Fruit fly (Drosophila melanogaster) whole organism, pupa: ENCODE results near the gene Cad86C.

Experiments used
- CG10348 ChIP-seq: fragments of 200-800 bp; sonication (Bioruptor generic); IDR thresholded peaks from 2 replicates; pipeline ENCODE4 v1.3.6; 2022; ENCODE audit warnings: missing biosample characterization, missing genetic modification characterization
- CG12605 ChIP-seq: fragments of 200-800 bp; sonication (Bioruptor generic); IDR thresholded peaks from 2 replicates; pipeline ENCODE4 v1.3.6; 2022; ENCODE audit warnings: missing biosample characterization, missing genetic modification characterization
- CG13204 ChIP-seq: fragments of 200-800 bp; sonication (Bioruptor generic); optimal IDR thresholded peaks from 2 replicates; lab custom pipeline; 2018; ENCODE audit warnings: missing biosample characterization, mild to moderate bottlenecking, missing genetic modification characterization, moderate library complexity
- CG14655 ChIP-seq: fragments of 200-800 bp; sonication (Bioruptor generic); optimal IDR thresholded peaks from 3 replicates; lab custom pipeline; 2017; ENCODE audit warnings: mild to moderate bottlenecking, missing biosample characterization, missing genetic modification reagents, missing genetic modification characterization
- CG15710 ChIP-seq: fragments of 200-800 bp; sonication (Bioruptor generic); optimal IDR thresholded peaks from 2 replicates; lab custom pipeline; 2018; ENCODE audit warnings: missing biosample characterization, mild to moderate bottlenecking, missing genetic modification characterization, moderate library complexity
- CG17806 ChIP-seq: fragments of 200-800 bp; sonication (Bioruptor generic); optimal IDR thresholded peaks from 2 replicates; lab custom pipeline; 2018; ENCODE audit warnings: missing biosample characterization, mild to moderate bottlenecking, missing genetic modification characterization, moderate library complexity
- CG32121 ChIP-seq: fragments of 200-800 bp; sonication (Bioruptor generic); IDR thresholded peaks from 2 replicates; pipeline ENCODE4 v1.3.6; 2022; ENCODE audit warnings: missing biosample characterization, missing genetic modification characterization
- CG34367 ChIP-seq: fragments of 200-800 bp; sonication (Bioruptor generic); optimal IDR thresholded peaks from 2 replicates; lab custom pipeline; 2018; ENCODE audit warnings: missing biosample characterization, mild to moderate bottlenecking, missing genetic modification characterization
- CG4496 ChIP-seq: fragments of 200-800 bp; sonication (Bioruptor generic); IDR thresholded peaks from 3 replicates; pipeline ENCODE4 v1.3.6; 2022; ENCODE audit warnings: missing biosample characterization, missing genetic modification characterization
- CG8159 ChIP-seq: fragments of 200-800 bp; sonication (Bioruptor generic); optimal IDR thresholded peaks from 3 replicates; lab custom pipeline; 2018; ENCODE audit warnings: missing biosample characterization, mild to moderate bottlenecking, missing genetic modification characterization, moderate library complexity
- CG8301 ChIP-seq: fragments of 200-800 bp; sonication (Bioruptor generic); optimal IDR thresholded peaks from 2 replicates; lab custom pipeline; 2018; ENCODE audit warnings: missing biosample characterization, mild to moderate bottlenecking, missing genetic modification characterization
- CG9948 ChIP-seq: fragments of 200-800 bp; sonication (Bioruptor generic); optimal IDR thresholded peaks from 2 replicates; lab custom pipeline; 2018; ENCODE audit warnings: missing biosample characterization, mild to moderate bottlenecking, missing genetic modification characterization, moderate library complexity
- D1 ChIP-seq: fragments of 200-800 bp; sonication (Bioruptor generic); optimal IDR thresholded peaks from 2 replicates; lab custom pipeline; 2018; ENCODE audit warnings: missing biosample characterization, mild to moderate bottlenecking, missing genetic modification characterization, moderate library complexity
- EcR ChIP-seq: fragments of 200-800 bp; sonication (Bioruptor generic); optimal IDR thresholded peaks from 3 replicates; lab custom pipeline; 2019; ENCODE audit warnings: missing biosample characterization, missing genetic modification characterization, mild to moderate bottlenecking, moderate library complexity, missing genetic modification reagents
- Ets98B ChIP-seq: fragments of 200-800 bp; sonication (Bioruptor generic); IDR thresholded peaks from 2 replicates; pipeline ENCODE4 v1.3.6; 2022; ENCODE audit warnings: missing biosample characterization, missing genetic modification characterization
- Pif1A ChIP-seq: fragments of 200-800 bp; sonication (Bioruptor generic); optimal IDR thresholded peaks from 3 replicates; lab custom pipeline; 2016; ENCODE audit warnings: missing biosample characterization, missing genetic modification characterization
- Pif1B ChIP-seq: fragments of 200-800 bp; sonication (Bioruptor generic); optimal IDR thresholded peaks from 3 replicates; lab custom pipeline; 2016; ENCODE audit warnings: missing biosample characterization, missing genetic modification characterization
- Snoo ChIP-seq: fragments of 200-800 bp; sonication (Bioruptor generic); optimal IDR thresholded peaks from 3 replicates; lab custom pipeline; 2017; ENCODE audit warnings: missing biosample characterization, mild to moderate bottlenecking, missing genetic modification characterization, inconsistent platforms
- fd96Ca ChIP-seq: fragments of 200-800 bp; sonication (Bioruptor generic); IDR thresholded peaks from 3 replicates; pipeline ENCODE4 v1.3.6; 2022; ENCODE audit warnings: missing biosample characterization, missing genetic modification characterization
- gl ChIP-seq: fragments of 200-800 bp; sonication (Bioruptor generic); optimal IDR thresholded peaks from 2 replicates; lab custom pipeline; 2018; ENCODE audit warnings: missing biosample characterization, mild to moderate bottlenecking, missing genetic modification characterization
- rn ChIP-seq: fragments of 200-800 bp; sonication (Bioruptor generic); IDR thresholded peaks from 2 replicates; pipeline ENCODE4 v1.3.6; 2022; ENCODE audit warnings: missing biosample characterization, missing genetic modification characterization

Gene Cad86C

dm6 chr3R:10829746-10830145 is 2.9 kb downstream of the Cad86C start:
- peak; percentile 72 for TF ChIP-seq CG17806
- peak; percentile 14 for TF ChIP-seq Pif1B (GFP tag; lab: Kevin White, UChicago)
- TF ChIP-seq CG12605 (GFP tag; lab: Robert Waterston, UW) = no peak
- TF ChIP-seq CG8159 = peak; percentile 80
- TF ChIP-seq gl = peak; percentile 23
- TF ChIP-seq CG14655 (GFP tag; lab: Kevin White, UChicago) = peak; percentile 67
- peak; percentile 70 for TF ChIP-seq CG34367
- peak; percentile 77 for TF ChIP-seq CG15710
- TF ChIP-seq CG9948 (tag; lab: Kevin White, UChicago) = peak; percentile 74
- no peak for TF ChIP-seq D1 (tag; lab: Kevin White, UChicago)
- no peak for TF ChIP-seq CG10348 (GFP tag; lab: Robert Waterston, UW)
- TF ChIP-seq CG32121 = no peak
- TF ChIP-seq Ets98B (GFP tag; lab: Robert Waterston, UW) = no peak
- no peak for TF ChIP-seq CG13204 (GFP tag; lab: Kevin White, UChicago)
- peak; percentile 42 for TF ChIP-seq Pif1A (GFP tag; lab: Kevin White, UChicago)
- TF ChIP-seq CG8301 (tag; lab: Kevin White, UChicago) = peak; percentile 54
- TF ChIP-seq EcR (GFP tag; lab: Kevin White, UChicago) = no peak
- TF ChIP-seq rn (GFP tag; lab: Robert Waterston, UW) = no peak
- TF ChIP-seq Snoo (tag; lab: Kevin White, UChicago) = no peak

dm6 chr3R:10832526-10833165 is 5.8 kb downstream of the Cad86C start:
- TF ChIP-seq Snoo (tag; lab: Kevin White, UChicago) (peak; percentile 27), Pif1A (GFP tag; lab: Kevin White, UChicago) (peak; percentile 92), CG8301 (tag; lab: Kevin White, UChicago) (peak; percentile 96), CG9948 (tag; lab: Kevin White, UChicago) (peak; percentile 89), Ets98B (GFP tag; lab: Robert Waterston, UW) (peak; percentile 90), CG17806 (peak; percentile 94), D1 (tag; lab: Kevin White, UChicago) (peak; percentile 72), CG8159 (peak; percentile 91), CG4496 (GFP tag; lab: Robert Waterston, UW) (peak; percentile 96), Pif1B (GFP tag; lab: Kevin White, UChicago) (peak; percentile 88), gl (peak; percentile 91), CG15710 (peak; percentile 73), CG12605 (GFP tag; lab: Robert Waterston, UW) (peak; percentile 77), fd96Ca (GFP tag; lab: Robert Waterston, UW) (peak; percentile 97), CG32121 (peak; percentile 93), EcR (GFP tag; lab: Kevin White, UChicago) (no peak), CG13204 (GFP tag; lab: Kevin White, UChicago) (peak; percentile 37), CG14655 (GFP tag; lab: Kevin White, UChicago) (peak; percentile 96), CG34367 (peak; percentile 62), rn (GFP tag; lab: Robert Waterston, UW) (peak; percentile 79), CG10348 (GFP tag; lab: Robert Waterston, UW) (peak; percentile 38; the same call in 1 of the 2 replicates)

dm6 chr3R:10834893-10835292 is 8.0 kb downstream of the Cad86C start:
- peak; percentile 95 for TF ChIP-seq CG34367
- peak; percentile 75 for TF ChIP-seq CG10348 (GFP tag; lab: Robert Waterston, UW)
- peak; percentile 97 for TF ChIP-seq CG4496 (GFP tag; lab: Robert Waterston, UW)
- peak; percentile 93 for TF ChIP-seq CG32121
- peak; percentile 94 for TF ChIP-seq CG15710
- TF ChIP-seq rn (GFP tag; lab: Robert Waterston, UW) = peak; percentile 92
- peak; percentile 96 for TF ChIP-seq CG13204 (GFP tag; lab: Kevin White, UChicago)
- peak; percentile 93 for TF ChIP-seq CG8159
- TF ChIP-seq CG17806 = peak; percentile 94
- peak; percentile 96 for TF ChIP-seq CG14655 (GFP tag; lab: Kevin White, UChicago)
- peak; percentile 96 for TF ChIP-seq Pif1A (GFP tag; lab: Kevin White, UChicago)
- TF ChIP-seq Pif1B (GFP tag; lab: Kevin White, UChicago) = peak; percentile 96
- peak; percentile 96 for TF ChIP-seq Snoo (tag; lab: Kevin White, UChicago)
- TF ChIP-seq CG12605 (GFP tag; lab: Robert Waterston, UW) = peak; percentile 96
- peak; percentile 68 for TF ChIP-seq D1 (tag; lab: Kevin White, UChicago)
- TF ChIP-seq gl = peak; percentile 92
- TF ChIP-seq fd96Ca (GFP tag; lab: Robert Waterston, UW) = peak; percentile 97
- peak; percentile 67 for TF ChIP-seq EcR (GFP tag; lab: Kevin White, UChicago)
- TF ChIP-seq CG8301 (tag; lab: Kevin White, UChicago) = peak; percentile 96
- TF ChIP-seq CG9948 (tag; lab: Kevin White, UChicago) = peak; percentile 94
- peak; percentile 96 for TF ChIP-seq Ets98B (GFP tag; lab: Robert Waterston, UW)

dm6 chr3R:10836924-10837323 is 10.0 kb downstream of the Cad86C start:
- no peak for TF ChIP-seq Pif1B (GFP tag; lab: Kevin White, UChicago)
- TF ChIP-seq EcR (GFP tag; lab: Kevin White, UChicago) = no peak
- no peak for TF ChIP-seq CG15710
- TF ChIP-seq CG34367 = no peak
- no peak for TF ChIP-seq CG4496 (GFP tag; lab: Robert Waterston, UW)
- no peak for TF ChIP-seq gl
- TF ChIP-seq CG32121 = no peak
- no peak for TF ChIP-seq Ets98B (GFP tag; lab: Robert Waterston, UW)
- TF ChIP-seq Pif1A (GFP tag; lab: Kevin White, UChicago) = no peak
- no peak for TF ChIP-seq D1 (tag; lab: Kevin White, UChicago)
- no peak for TF ChIP-seq CG13204 (GFP tag; lab: Kevin White, UChicago)
- TF ChIP-seq CG9948 (tag; lab: Kevin White, UChicago) = no peak
- TF ChIP-seq Snoo (tag; lab: Kevin White, UChicago) = no peak

dm6 chr3R:10842422-10842821 is 15.5 kb downstream of the Cad86C start:
- no peak for TF ChIP-seq EcR (GFP tag; lab: Kevin White, UChicago)
- TF ChIP-seq gl = peak; percentile 11
- no peak for TF ChIP-seq rn (GFP tag; lab: Robert Waterston, UW)
- no peak for TF ChIP-seq D1 (tag; lab: Kevin White, UChicago)
- TF ChIP-seq CG13204 (GFP tag; lab: Kevin White, UChicago) = peak; percentile 42
- TF ChIP-seq CG15710 = peak; percentile 44
- no peak for TF ChIP-seq Pif1B (GFP tag; lab: Kevin White, UChicago)
- TF ChIP-seq CG32121 = no peak
- TF ChIP-seq CG34367 = peak; percentile 32
- no peak for TF ChIP-seq CG10348 (GFP tag; lab: Robert Waterston, UW)
- no peak for TF ChIP-seq fd96Ca (GFP tag; lab: Robert Waterston, UW)
- peak; percentile 42 for TF ChIP-seq CG17806
- TF ChIP-seq Snoo (tag; lab: Kevin White, UChicago) = no peak
- TF ChIP-seq CG8159 = peak; percentile 52
- peak; percentile 47 for TF ChIP-seq CG8301 (tag; lab: Kevin White, UChicago)
- no peak for TF ChIP-seq Ets98B (GFP tag; lab: Robert Waterston, UW)
- peak; percentile 37 for TF ChIP-seq CG9948 (tag; lab: Kevin White, UChicago)
- TF ChIP-seq CG4496 (GFP tag; lab: Robert Waterston, UW) = no peak
- TF ChIP-seq CG14655 (GFP tag; lab: Kevin White, UChicago) = peak; percentile 75
- TF ChIP-seq CG12605 (GFP tag; lab: Robert Waterston, UW) = no peak
- TF ChIP-seq Pif1A (GFP tag; lab: Kevin White, UChicago) = no peak
